Fruit fly (Drosophila melanogaster) whole organism, wandering third instar larva: ENCODE measurements around the gene CG32270.

Source experiments
- Abd-B ChIP-seq: fragments of >200 bp; optimal IDR thresholded peaks from 2 replicates; lab custom pipeline; 2017; ENCODE audit warnings: missing biosample characterization, missing genetic modification characterization
- CG32264 ChIP-seq: fragments of 200-800 bp; sonication (Bioruptor generic); optimal IDR thresholded peaks from 2 replicates; lab custom pipeline; 2016; ENCODE audit warnings: missing biosample characterization, missing genetic modification characterization
- CG9705 ChIP-seq: fragments of 200-800 bp; sonication (Bioruptor generic); optimal IDR thresholded peaks from 2 replicates; lab custom pipeline; 2018; ENCODE audit warnings: missing biosample characterization, mild to moderate bottlenecking, missing genetic modification characterization
- CrebA ChIP-seq: fragments of 200-800 bp; sonication (Bioruptor generic); optimal IDR thresholded peaks from 2 replicates; lab custom pipeline; 2016; ENCODE audit warnings: missing biosample characterization, mild to moderate bottlenecking, missing genetic modification characterization, borderline replicate concordance
- Dfd ChIP-seq: fragments of >200 bp; optimal IDR thresholded peaks from 2 replicates; lab custom pipeline; 2017; ENCODE audit warnings: missing biosample characterization, missing genetic modification characterization
- Dif ChIP-seq: fragments of 200-275, 200-300 bp; sonication (Bioruptor generic); optimal IDR thresholded peaks from 2 replicates; lab custom pipeline; 2018; ENCODE audit warnings: missing biosample characterization, missing genetic modification characterization; ENCODE audit not compliant: partially characterized antibody
- GATAd ChIP-seq: sonication (Bioruptor generic); optimal IDR thresholded peaks from 2 replicates; lab custom pipeline; 2016; ENCODE audit warnings: missing biosample characterization, missing genetic modification characterization
- HLH106 ChIP-seq: fragments of 200-800 bp; optimal IDR thresholded peaks from 3 replicates; lab custom pipeline; 2019; ENCODE audit warnings: missing biosample characterization, mild to moderate bottlenecking, missing genetic modification characterization, moderate library complexity
- Hnf4 ChIP-seq: fragments of 200-800 bp; sonication (Bioruptor generic); optimal IDR thresholded peaks from 2 replicates; lab custom pipeline; 2016; ENCODE audit warnings: missing biosample characterization, mild to moderate bottlenecking, missing genetic modification characterization
- Hr78 ChIP-seq: fragments of >200 bp; optimal IDR thresholded peaks from 2 replicates; lab custom pipeline; 2017; ENCODE audit warnings: missing biosample characterization, missing genetic modification characterization
- Hr83 ChIP-seq: fragments of 200-300 bp; sonication (Bioruptor generic); optimal IDR thresholded peaks from 2 replicates; lab custom pipeline; 2016; ENCODE audit warnings: missing biosample characterization, mild to moderate bottlenecking, missing genetic modification characterization, moderate library complexity; ENCODE audit not compliant: poor library complexity, severe bottlenecking
- Jra ChIP-seq: sonication (Bioruptor generic); optimal IDR thresholded peaks from 2 replicates; lab custom pipeline; 2016; ENCODE audit warnings: missing biosample characterization, missing genetic modification characterization
- Mio ChIP-seq: sonication (Bioruptor generic); optimal IDR thresholded peaks from 2 replicates; lab custom pipeline; 2016; ENCODE audit warnings: missing biosample characterization, missing genetic modification characterization
- Myc ChIP-seq: fragments of >200 bp; optimal IDR thresholded peaks from 2 replicates; lab custom pipeline; 2017
- N ChIP-seq: fragments of >200 bp; optimal IDR thresholded peaks from 2 replicates; lab custom pipeline; 2018; ENCODE audit warnings: missing biosample characterization, missing external identifiers, missing genetic modification characterization
- OdsH ChIP-seq: fragments of 200-800 bp; sonication (Bioruptor generic); optimal IDR thresholded peaks from 2 replicates; lab custom pipeline; 2016; ENCODE audit warnings: missing biosample characterization, mild to moderate bottlenecking, missing genetic modification characterization
- Rel ChIP-seq, 2 experiments: fragments of 200-800 bp; sonication (Bioruptor generic) in 1 of 2; optimal IDR thresholded peaks; 2 replicates in 1 of 2; 3 replicates in 1 of 2; lab custom pipeline; 2016 to 2019; ENCODE audit warnings: mild to moderate bottlenecking in 2 of 2, missing biosample characterization in 2 of 2, missing genetic modification characterization in 2 of 2, moderate library complexity in 1 of 2
- Sp1 ChIP-seq: fragments of 200-800 bp; sonication (Bioruptor generic); optimal IDR thresholded peaks from 3 replicates; lab custom pipeline; 2019; ENCODE audit warnings: missing biosample characterization, mild to moderate bottlenecking, missing genetic modification characterization, moderate library complexity
- Vsx2 ChIP-seq: fragments of 200-300, 225-300 bp; sonication (Bioruptor generic); optimal IDR thresholded peaks from 2 replicates; lab custom pipeline; 2018; ENCODE audit warnings: missing biosample characterization, missing genetic modification characterization; ENCODE audit not compliant: partially characterized antibody
- br ChIP-seq: fragments of 200-800 bp; sonication (Bioruptor generic); optimal IDR thresholded peaks from 2 replicates; lab custom pipeline; 2016; ENCODE audit warnings: missing biosample characterization, missing genetic modification characterization
- brk ChIP-seq: fragments of 200-800 bp; sonication (Bioruptor generic); optimal IDR thresholded peaks from 2 replicates; lab custom pipeline; 2016; ENCODE audit warnings: missing biosample characterization, mild to moderate bottlenecking, missing genetic modification characterization
- dl ChIP-seq, 2 experiments: fragments of 175-275, 200-275 bp in 1 of 2; fragments of 200-275 bp in 1 of 2; sonication (Bioruptor generic); optimal IDR thresholded peaks; lab custom pipeline; 2018; ENCODE audit warnings: mild to moderate bottlenecking in 2 of 2, missing biosample characterization in 2 of 2, missing genetic modification characterization in 2 of 2, moderate library complexity in 2 of 2; ENCODE audit not compliant: partially characterized antibody in 2 of 2, insufficient read depth in 1 of 2
- dmrt93B ChIP-seq: fragments of 200-800 bp; sonication (Bioruptor generic); optimal IDR thresholded peaks from 2 replicates; lab custom pipeline; 2018; ENCODE audit warnings: missing biosample characterization, mild to moderate bottlenecking, missing genetic modification characterization
- dsf ChIP-seq: sonication (Bioruptor generic); optimal IDR thresholded peaks from 2 replicates; lab custom pipeline; 2016; ENCODE audit warnings: missing biosample characterization, missing genetic modification characterization, borderline replicate concordance
- ey ChIP-seq: fragments of 200-800 bp; sonication (Bioruptor generic); optimal IDR thresholded peaks from 2 replicates; lab custom pipeline; 2016; ENCODE audit warnings: missing biosample characterization, missing genetic modification characterization
- foxo ChIP-seq, 2 experiments: fragments of 200-800 bp; sonication (Bioruptor generic); optimal IDR thresholded peaks; 2 replicates in 1 of 2; 3 replicates in 1 of 2; lab custom pipeline; 2016 to 2017; ENCODE audit warnings: missing biosample characterization in 2 of 2, missing genetic modification characterization in 2 of 2
- fru ChIP-seq: fragments of 200-800 bp; sonication (Bioruptor generic); optimal IDR thresholded peaks from 3 replicates; lab custom pipeline; 2016; ENCODE audit warnings: missing biosample characterization, mild to moderate bottlenecking, missing genetic modification characterization
- h ChIP-seq: fragments of 200-800 bp; sonication (Bioruptor generic); optimal IDR thresholded peaks from 3 replicates; lab custom pipeline; 2016; ENCODE audit warnings: missing biosample characterization, mild to moderate bottlenecking, missing genetic modification characterization
- jim ChIP-seq: fragments of 175-275, 200-325 bp; sonication (Bioruptor generic); optimal IDR thresholded peaks from 2 replicates; lab custom pipeline; 2016; ENCODE audit warnings: missing biosample characterization, mild to moderate bottlenecking, missing genetic modification characterization
- lola ChIP-seq: fragments of >200 bp; optimal IDR thresholded peaks from 2 replicates; lab custom pipeline; 2017; ENCODE audit warnings: missing biosample characterization, missing genetic modification characterization
- pan ChIP-seq: fragments of >200 bp; optimal IDR thresholded peaks from 2 replicates; lab custom pipeline; 2017
- psq ChIP-seq: fragments of 200-800 bp; sonication (Bioruptor generic); optimal IDR thresholded peaks from 3 replicates; lab custom pipeline; 2017; ENCODE audit warnings: missing biosample characterization, mild to moderate bottlenecking, missing genetic modification characterization, moderate library complexity
- rgr ChIP-seq: fragments of 200-800 bp; sonication (Bioruptor generic); optimal IDR thresholded peaks from 3 replicates; lab custom pipeline; 2016; ENCODE audit warnings: missing biosample characterization, mild to moderate bottlenecking, missing genetic modification characterization
- sage ChIP-seq: fragments of 200-800 bp; sonication (Bioruptor generic); optimal IDR thresholded peaks from 2 replicates; lab custom pipeline; 2016; ENCODE audit warnings: missing biosample characterization, mild to moderate bottlenecking, missing genetic modification characterization
- sv ChIP-seq: fragments of 200-800 bp; sonication (Bioruptor generic); optimal IDR thresholded peaks from 3 replicates; lab custom pipeline; 2016; ENCODE audit warnings: missing biosample characterization, missing genetic modification characterization
- tai ChIP-seq: sonication (Bioruptor generic); optimal IDR thresholded peaks from 2 replicates; lab custom pipeline; 2016; ENCODE audit warnings: missing biosample characterization, missing genetic modification characterization
- usp ChIP-seq: fragments of >200 bp; optimal IDR thresholded peaks from 2 replicates; lab custom pipeline; 2017; ENCODE audit warnings: missing biosample characterization, missing genetic modification characterization
- woc ChIP-seq: sonication (Bioruptor generic); optimal IDR thresholded peaks from 2 replicates; lab custom pipeline; 2016; ENCODE audit warnings: missing biosample characterization, mild to moderate bottlenecking, missing genetic modification characterization

Gene CG32270

DNA sequence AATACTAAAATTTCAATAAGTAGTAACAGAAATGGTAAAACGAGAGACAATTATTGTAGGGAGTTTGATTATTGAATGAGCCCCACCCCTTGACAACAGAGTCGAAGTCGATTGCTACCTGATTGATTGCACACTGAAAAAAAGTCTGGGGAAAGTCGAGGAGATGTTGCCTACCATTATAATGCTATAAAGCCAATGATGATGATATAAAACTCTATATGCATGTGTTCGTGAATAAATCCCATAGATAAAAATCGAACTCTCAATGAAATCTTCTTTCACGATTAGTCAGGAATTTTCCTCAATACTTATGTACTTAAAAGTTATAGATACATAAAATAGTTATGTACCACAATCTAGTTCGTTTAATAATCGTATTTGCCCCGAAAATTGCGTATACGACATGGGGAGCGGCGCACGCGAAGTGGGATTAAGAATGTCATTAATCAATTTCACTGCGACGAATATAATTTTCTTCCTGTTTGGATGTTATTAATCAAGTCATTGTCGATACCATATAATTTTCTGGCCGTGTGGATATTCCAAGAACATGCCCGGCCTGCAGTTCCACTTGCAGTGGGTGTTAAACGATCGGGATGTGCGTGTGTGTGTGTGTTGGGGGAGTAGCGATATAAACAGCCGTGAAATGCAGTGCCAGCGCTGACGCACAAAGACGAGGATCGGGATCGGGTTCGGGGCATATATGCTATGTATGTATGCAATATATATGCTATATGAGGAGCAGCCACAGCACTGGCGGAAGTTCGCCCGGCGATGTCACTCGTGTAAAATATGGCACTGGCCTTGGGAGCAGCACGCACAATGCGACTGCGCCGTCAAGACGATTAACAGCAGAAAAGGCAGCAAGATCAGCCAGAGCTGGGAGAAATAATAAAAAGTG lies 35.7 kb upstream of the CG32270 start, which contains the start of gene CG12078:
TSS of gene CG12078 (minus strand) at position 51 of the 901 bp plus-strand sequence.
- no peak for TF ChIP-seq N (GFP tag; lab: Kevin White, UChicago)
- no peak for TF ChIP-seq jim (GFP tag; lab: Kevin White, UChicago)
- peak; percentile 21 for TF ChIP-seq Hr83 (GFP tag; lab: Kevin White, UChicago)
- no peak for TF ChIP-seq rgr (GFP tag; lab: Kevin White, UChicago)
- TF ChIP-seq dl (GFP tag; optimal IDR thresholded peaks at IDR 0.05; lab: Kevin White, UChicago; ENCODE audit: insufficient read depth in 1 of 2, partially characterized antibody in 2 of 2) = no peak
- TF ChIP-seq Vsx2 (GFP tag; lab: Kevin White, UChicago) = no peak
- no peak for TF ChIP-seq Hnf4 (GFP tag; lab: Kevin White, UChicago)
- TF ChIP-seq usp (GFP tag; lab: Kevin White, UChicago) = no peak
- TF ChIP-seq pan (lab: Kevin White, UChicago) = no peak
- TF ChIP-seq foxo (GFP tag; optimal IDR thresholded peaks at IDR 0.05; lab: Kevin White, UChicago) = peak in 1 of 2 experiments; percentile 25
- no peak for TF ChIP-seq psq (GFP tag; lab: Kevin White, UChicago)
- no peak for TF ChIP-seq OdsH (GFP tag; lab: Kevin White, UChicago)
- TF ChIP-seq Jra (GFP tag; lab: Kevin White, UChicago) = no peak
- peak; percentile 2 for TF ChIP-seq fru
- peak; percentile 9 for TF ChIP-seq tai (GFP tag; lab: Kevin White, UChicago)

DNA sequence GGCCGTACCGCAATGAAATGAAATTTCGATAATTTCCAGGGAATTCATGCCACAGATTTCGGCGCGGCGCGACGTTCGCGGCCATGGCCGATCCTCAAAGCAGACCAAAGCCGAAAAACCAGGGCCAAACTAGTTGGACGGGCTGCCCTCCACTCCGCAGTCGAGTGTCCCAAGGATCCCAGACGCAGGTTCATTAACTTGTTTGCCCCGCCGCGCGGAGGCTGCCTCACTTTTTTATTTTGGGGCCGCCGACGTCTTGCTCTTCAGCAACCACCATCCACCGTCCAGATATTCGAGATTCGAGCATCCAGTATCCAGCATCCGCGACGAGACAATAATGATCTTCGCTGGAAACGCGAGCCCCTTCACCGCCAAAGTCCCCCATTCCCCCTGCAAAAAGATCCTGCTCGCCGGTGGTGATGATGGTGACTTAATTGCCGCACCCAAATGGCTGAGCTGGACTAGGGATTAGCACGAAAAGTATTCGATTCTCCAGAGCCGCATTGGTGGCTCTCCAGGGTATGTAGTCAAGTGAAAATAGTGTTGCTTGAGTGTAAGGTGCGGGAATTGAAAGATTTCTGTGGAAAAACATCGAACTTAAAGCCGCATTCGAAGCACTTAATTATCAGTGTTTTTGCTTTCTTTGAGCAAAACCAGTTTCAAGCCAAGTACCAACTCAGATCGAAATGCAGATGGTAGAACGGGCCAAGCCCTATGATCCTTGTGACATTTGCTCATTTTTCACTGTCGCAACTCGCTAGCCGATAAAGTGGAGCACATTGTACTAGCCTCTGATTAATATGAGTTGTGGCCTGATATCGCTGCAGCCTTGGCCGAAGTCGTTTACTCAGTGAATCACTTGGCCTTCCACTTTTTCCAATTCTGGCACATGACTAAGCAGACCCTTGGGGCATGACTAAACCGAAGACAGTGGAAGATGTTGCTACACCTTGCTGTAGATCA lies 33.6 kb upstream of the CG32270 start:
- no peak for TF ChIP-seq Dfd
- TF ChIP-seq Hnf4 (GFP tag; lab: Kevin White, UChicago) = no peak
- no peak for TF ChIP-seq dmrt93B (GFP tag; lab: Kevin White, UChicago)
- TF ChIP-seq tai (GFP tag; lab: Kevin White, UChicago) = no peak
- TF ChIP-seq CG32264 (GFP tag; lab: Kevin White, UChicago) = no peak
- TF ChIP-seq br = peak; percentile 22
- no peak for TF ChIP-seq woc (GFP tag; lab: Kevin White, UChicago)
- peak; percentile 68 for TF ChIP-seq jim (GFP tag; lab: Kevin White, UChicago)
- peak; percentile 8 for TF ChIP-seq Jra (GFP tag; lab: Kevin White, UChicago)
- peak; percentile 12 for TF ChIP-seq Sp1 (GFP tag; lab: Kevin White, UChicago)
- TF ChIP-seq Mio (GFP tag; lab: Kevin White, UChicago) = no peak
- TF ChIP-seq Rel (GFP tag; optimal IDR thresholded peaks at IDR 0.05; lab: Kevin White, UChicago) = no peak
- TF ChIP-seq Rel (tag; optimal IDR thresholded peaks at IDR 0.05; lab: Kevin White, UChicago) = no peak
- TF ChIP-seq ey = no peak
- TF ChIP-seq psq (GFP tag; lab: Kevin White, UChicago) = peak; percentile 55
- no peak for TF ChIP-seq pan (lab: Kevin White, UChicago)
- peak; percentile 65 for TF ChIP-seq fru
- TF ChIP-seq CrebA (GFP tag; lab: Kevin White, UChicago) = peak; percentile 44
- TF ChIP-seq usp (GFP tag; lab: Kevin White, UChicago) = no peak
- TF ChIP-seq Abd-B = no peak
- TF ChIP-seq Hr83 (GFP tag; lab: Kevin White, UChicago) = no peak
- no peak for TF ChIP-seq OdsH (GFP tag; lab: Kevin White, UChicago)
- TF ChIP-seq Vsx2 (GFP tag; lab: Kevin White, UChicago) = no peak
- TF ChIP-seq foxo (GFP tag; optimal IDR thresholded peaks at IDR 0.05; lab: Kevin White, UChicago) = no peak
- TF ChIP-seq brk = no peak
- peak; percentile 76 for TF ChIP-seq Dif (GFP tag; lab: Kevin White, UChicago)
- TF ChIP-seq Myc (lab: Kevin White, UChicago) = no peak
- no peak for TF ChIP-seq HLH106 (tag; lab: Kevin White, UChicago)
- TF ChIP-seq rgr (GFP tag; lab: Kevin White, UChicago) = no peak
- TF ChIP-seq dl (GFP tag; optimal IDR thresholded peaks at IDR 0.05; lab: Kevin White, UChicago; ENCODE audit: insufficient read depth in 1 of 2, partially characterized antibody in 2 of 2) = peak in 1 of 2 experiments; percentile 52
- no peak for TF ChIP-seq Hr78 (GFP tag; lab: Kevin White, UChicago)
- TF ChIP-seq dsf (GFP tag; lab: Kevin White, UChicago) = no peak
- no peak for TF ChIP-seq sage (GFP tag; lab: Kevin White, UChicago)
- no peak for TF ChIP-seq N (GFP tag; lab: Kevin White, UChicago)
- no peak for TF ChIP-seq lola
- TF ChIP-seq h (GFP tag; lab: Kevin White, UChicago) = no peak
- no peak for TF ChIP-seq GATAd
- TF ChIP-seq CG9705 (GFP tag; lab: Kevin White, UChicago) = no peak
- TF ChIP-seq sv (GFP tag; lab: Kevin White, UChicago) = no peak
